Worm (Caenorhabditis elegans) whole organism, young adult: ENCODE data around the gene glt-5.

ENCODE experiments used
- K11D2.4 ChIP-seq: fragments of 200-800 bp; sonication (Bioruptor generic); IDR thresholded peaks from 2 replicates; pipeline ENCODE4 v1.3.6; 2022; ENCODE audit warnings: missing genetic modification reagents, missing genetic modification characterization, missing compliant biosample characterization
- ama-1 ChIP-seq, 3 experiments: fragments of 150-350 bp in 1 of 3; sonication (generic microtip) in 2 of 3; optimal IDR thresholded peaks; 2 replicates each; lab custom pipeline; 2014 to 2018; ENCODE audit warnings: missing biosample characterization in 2 of 3, missing genetic modification characterization in 2 of 3, missing genetic modification reagents in 2 of 3
- dpl-1 ChIP-seq: fragments of 150-350 bp; optimal IDR thresholded peaks from 2 replicates; lab custom pipeline; 2014; ENCODE audit warnings: missing biosample characterization, missing genetic modification reagents, missing genetic modification characterization
- him-1 ChIP-seq: sonication (generic microtip); optimal IDR thresholded peaks from 2 replicates; lab custom pipeline; 2016; ENCODE audit warnings: missing genotype, missing genetic modification reagents, missing genetic modification characterization, missing compliant biosample characterization
- hlh-26 ChIP-seq: fragments of 200-800 bp; sonication (Bioruptor generic); conservative IDR thresholded peaks from 2 replicates; pipeline ENCODE4 v1.3.6; 2022; ENCODE audit warnings: missing genetic modification reagents, missing genetic modification characterization, missing compliant biosample characterization
- hmg-20 ChIP-seq: fragments of 200-800 bp; sonication (Bioruptor generic); IDR thresholded peaks from 2 replicates; pipeline ENCODE4 v1.3.6; 2022; ENCODE audit warnings: missing genetic modification reagents, missing genetic modification characterization, missing compliant biosample characterization
- hrde-1 ChIP-seq: sonication (generic microtip); optimal IDR thresholded peaks from 2 replicates; lab custom pipeline; 2016; ENCODE audit warnings: missing genetic modification characterization, mild to moderate bottlenecking, missing compliant biosample characterization, moderate library complexity, missing genotype, missing genetic modification reagents, borderline replicate concordance
- lin-40 ChIP-seq: sonication (generic microtip); optimal IDR thresholded peaks from 2 replicates; lab custom pipeline; 2016; ENCODE audit warnings: missing genetic modification characterization, mild to moderate bottlenecking, missing compliant biosample characterization, missing genotype, missing genetic modification reagents
- lir-1 ChIP-seq: fragments of 200-800 bp; sonication (Bioruptor generic); conservative IDR thresholded peaks from 2 replicates; pipeline ENCODE4 v1.3.6; 2022; ENCODE audit warnings: missing genetic modification reagents, missing genetic modification characterization, missing compliant biosample characterization
- nhr-90 ChIP-seq: sonication (generic microtip); optimal IDR thresholded peaks from 2 replicates; lab custom pipeline; 2016; ENCODE audit warnings: missing genotype, mild to moderate bottlenecking, missing genetic modification characterization, missing compliant biosample characterization
- unc-62 ChIP-seq: fragments of 150-350 bp; optimal IDR thresholded peaks from 2 replicates; lab custom pipeline; 2014; ENCODE audit warnings: missing biosample characterization, missing genetic modification reagents, missing genetic modification characterization
- ztf-22 ChIP-seq: fragments of 200-800 bp; sonication (Bioruptor generic); optimal IDR thresholded peaks from 2 replicates; lab custom pipeline; 2018; ENCODE audit warnings: mild to moderate bottlenecking, missing genetic modification characterization, moderate library complexity, missing compliant biosample characterization
- ztf-26 ChIP-seq: sonication (generic microtip); optimal IDR thresholded peaks from 2 replicates; lab custom pipeline; 2017; ENCODE audit warnings: missing genetic modification characterization, missing compliant biosample characterization

ce11 chrII:9684175-9684574 lies 24.5 kb downstream of the glt-5 start:
- TF ChIP-seq ama-1 (optimal IDR thresholded peaks at IDR 0.05; lab: Kevin White, UChicago) (no peak), ama-1 (GFP tag; optimal IDR thresholded peaks at IDR 0.05; lab: Kevin White, UChicago) (no peak), lin-40 (no peak), K11D2.4 (GFP tag; lab: Robert Waterston, UW) (no peak), lir-1 (GFP tag; lab: Robert Waterston, UW) (no peak), hlh-26 (GFP tag; lab: Robert Waterston, UW) (no peak), him-1 (tag; lab: Kevin White, UChicago) (no peak), ztf-26 (tag; lab: Kevin White, UChicago) (no peak), dpl-1 (GFP tag; lab: Kevin White, UChicago) (no peak), nhr-90 (no peak), unc-62 (no peak), hrde-1 (tag; lab: Kevin White, UChicago) (no peak), ztf-22 (no peak), hmg-20 (GFP tag; lab: Robert Waterston, UW) (no peak)
